Fruit fly (Drosophila melanogaster) whole organism, embryonic: Measurements from ENCODE around the gene CG12728.

Experiments
- Awh ChIP-seq: fragments of 200-800 bp; sonication (Bioruptor generic); IDR thresholded peaks from 2 replicates; pipeline ENCODE4, ENCODE4 v1.3.6; 2022; ENCODE audit warnings: missing biosample characterization, missing genetic modification characterization
- Bgb ChIP-seq: fragments of 200-800 bp; sonication (Bioruptor generic); IDR thresholded peaks from 2 replicates; pipeline ENCODE4 v1.3.6; 2022; ENCODE audit warnings: missing biosample characterization, missing genetic modification characterization; ENCODE audit not compliant: partially characterized antibody
- CG1024 ChIP-seq: fragments of 200-800 bp; sonication (Bioruptor generic); IDR thresholded peaks from 2 replicates; pipeline ENCODE4 v1.3.6; 2022; ENCODE audit warnings: missing biosample characterization, missing genetic modification characterization
- CG10274 ChIP-seq: fragments of 200-800 bp; sonication (Bioruptor generic); optimal IDR thresholded peaks from 3 replicates; lab custom pipeline; 2017; ENCODE audit warnings: missing biosample characterization, mild to moderate bottlenecking, missing genetic modification characterization
- CG10366 ChIP-seq: fragments of 200-800 bp; sonication (Bioruptor generic); IDR thresholded peaks from 2 replicates; pipeline ENCODE4 v1.3.6; 2022; ENCODE audit warnings: missing biosample characterization, missing genetic modification characterization
- CG10654 ChIP-seq: fragments of 200-800 bp; sonication (Bioruptor generic); optimal IDR thresholded peaks from 2 replicates; lab custom pipeline; 2016; ENCODE audit warnings: missing biosample characterization, missing genetic modification characterization
- CG11456 ChIP-seq: fragments of 200-800 bp; sonication (Bioruptor generic); IDR thresholded peaks from 3 replicates; pipeline ENCODE4 v1.3.6; 2022; ENCODE audit warnings: missing biosample characterization, missing genetic modification characterization
- CG12769 ChIP-seq: fragments of 200-800 bp; sonication (Bioruptor generic); optimal IDR thresholded peaks from 2 replicates; lab custom pipeline; 2019; ENCODE audit warnings: missing biosample characterization, mild to moderate bottlenecking, missing genetic modification characterization, moderate library complexity
- CG13287 ChIP-seq: fragments of 200-800 bp; sonication (Bioruptor generic); IDR thresholded peaks from 2 replicates; pipeline ENCODE4 v1.3.6; 2022; ENCODE audit warnings: missing biosample characterization, missing genetic modification characterization; ENCODE audit not compliant: partially characterized antibody
- CG13894 ChIP-seq: fragments of 200-800 bp; sonication (Bioruptor generic); optimal IDR thresholded peaks from 3 replicates; lab custom pipeline; 2018; ENCODE audit warnings: missing biosample characterization, mild to moderate bottlenecking, missing genetic modification characterization, moderate library complexity
- CG15601 ChIP-seq: fragments of 200-800 bp; sonication (Bioruptor generic); optimal IDR thresholded peaks from 3 replicates; lab custom pipeline; 2019; ENCODE audit warnings: missing biosample characterization, mild to moderate bottlenecking, missing genetic modification characterization, moderate library complexity
- CG17829 ChIP-seq: fragments of 200-800 bp; optimal IDR thresholded peaks from 2 replicates; lab custom pipeline; 2019; ENCODE audit warnings: missing biosample characterization, mild to moderate bottlenecking, missing genetic modification characterization, moderate library complexity
- CG18011 ChIP-seq: fragments of 200-800 bp; sonication (Bioruptor generic); optimal IDR thresholded peaks from 2 replicates; lab custom pipeline; 2017; ENCODE audit warnings: missing biosample characterization, missing genetic modification characterization, mild to moderate bottlenecking, moderate library complexity, missing genotype
- CG2120 ChIP-seq: fragments of 200-800 bp; sonication (Bioruptor generic); optimal IDR thresholded peaks from 3 replicates; lab custom pipeline; 2016; ENCODE audit warnings: missing biosample characterization, missing genetic modification characterization
- CG30431 ChIP-seq: fragments of 200-800 bp; sonication (Bioruptor generic); optimal IDR thresholded peaks from 2 replicates; lab custom pipeline; 2017; ENCODE audit warnings: missing biosample characterization, missing genetic modification characterization
- CG31441 ChIP-seq: fragments of 200-800 bp; sonication (Bioruptor generic); IDR thresholded peaks from 2 replicates; pipeline ENCODE4 v1.3.6; 2022; ENCODE audit warnings: missing biosample characterization, missing genetic modification characterization
- CG32767 ChIP-seq: fragments of 200-800 bp; sonication (Bioruptor generic); IDR thresholded peaks from 2 replicates; pipeline ENCODE4 v1.3.6; 2022; ENCODE audit warnings: missing biosample characterization, missing genetic modification characterization
- CG34422 ChIP-seq: fragments of 200-800 bp; sonication (Bioruptor generic); IDR thresholded peaks from 3 replicates; pipeline ENCODE4 v1.3.6; 2022; ENCODE audit warnings: missing biosample characterization, missing genetic modification characterization
- CG6272 ChIP-seq: fragments of 200-800 bp; sonication (Bioruptor generic); IDR thresholded peaks from 2 replicates; pipeline ENCODE4 v1.3.6; 2022; ENCODE audit warnings: missing biosample characterization, missing genetic modification characterization
- CG8290 ChIP-seq, 3 experiments: fragments of 200-800 bp; sonication (Bioruptor generic); optimal IDR thresholded peaks; 2 replicates each; lab custom pipeline; 2016 to 2019; ENCODE audit warnings: missing biosample characterization in 3 of 3, missing genetic modification characterization in 3 of 3, mild to moderate bottlenecking in 2 of 3, moderate library complexity in 1 of 3
- CG9215 ChIP-seq: fragments of 200-800 bp; sonication (Bioruptor generic); IDR thresholded peaks from 2 replicates; pipeline ENCODE4 v1.3.6; 2022; ENCODE audit warnings: missing biosample characterization, missing genetic modification characterization
- CTCF ChIP-seq: fragments of 200-800 bp; sonication (Bioruptor generic); optimal IDR thresholded peaks from 2 replicates; lab custom pipeline; 2017; ENCODE audit warnings: missing biosample characterization, mild to moderate bottlenecking, missing genetic modification characterization, moderate library complexity
- Drgx ChIP-seq: fragments of 200-800 bp; sonication (Bioruptor generic); IDR thresholded peaks from 2 replicates; pipeline ENCODE4 v1.3.6; 2022; ENCODE audit warnings: missing biosample characterization, missing genetic modification characterization
- Hand ChIP-seq: fragments of 200-800 bp; sonication (Bioruptor generic); optimal IDR thresholded peaks from 2 replicates; lab custom pipeline; 2017; ENCODE audit warnings: mild to moderate bottlenecking, missing biosample characterization, missing genetic modification reagents, missing genetic modification characterization
- Mad ChIP-seq: fragments of 200-800 bp; sonication (Bioruptor generic); optimal IDR thresholded peaks from 2 replicates; lab custom pipeline; 2016; ENCODE audit warnings: missing biosample characterization, missing genetic modification characterization
- Med ChIP-seq: fragments of 200-800 bp; sonication (Bioruptor generic); peaks from one replicate; lab custom pipeline; 2016; ENCODE audit warnings: missing biosample characterization, missing genetic modification characterization, mild to moderate bottlenecking, inconsistent platforms, moderate library complexity
- NC2β ChIP-seq: fragments of 200-800 bp; sonication (Bioruptor generic); optimal IDR thresholded peaks from 2 replicates; lab custom pipeline; 2016; ENCODE audit warnings: missing biosample characterization, missing genetic modification characterization
- Nf-YC ChIP-seq: fragments of 200-800 bp; optimal IDR thresholded peaks from 3 replicates; lab custom pipeline; 2019; ENCODE audit warnings: missing biosample characterization, mild to moderate bottlenecking, missing genetic modification characterization, moderate library complexity
- NfI ChIP-seq: fragments of 200-800 bp; sonication (Bioruptor generic); optimal IDR thresholded peaks from 3 replicates; lab custom pipeline; 2018; ENCODE audit warnings: missing biosample characterization, mild to moderate bottlenecking, missing genetic modification characterization, moderate library complexity
- Vsx1 ChIP-seq: fragments of 200-800 bp; sonication (Bioruptor generic); optimal IDR thresholded peaks from 2 replicates; lab custom pipeline; 2017; ENCODE audit warnings: missing biosample characterization, mild to moderate bottlenecking, missing genetic modification characterization, missing genetic modification reagents
- YL-1 ChIP-seq: fragments of 200-800 bp; sonication (Bioruptor generic); optimal IDR thresholded peaks from 3 replicates; lab custom pipeline; 2017; ENCODE audit warnings: missing biosample characterization, mild to moderate bottlenecking, missing genetic modification characterization
- ato ChIP-seq: fragments of 200-800 bp; sonication (Bioruptor generic); IDR thresholded peaks from 2 replicates; pipeline ENCODE4 v1.3.6; 2022; ENCODE audit warnings: missing biosample characterization, missing genetic modification characterization; ENCODE audit not compliant: partially characterized antibody
- cg ChIP-seq: fragments of 200-800 bp; sonication (Bioruptor generic); optimal IDR thresholded peaks from 3 replicates; lab custom pipeline; 2019; ENCODE audit warnings: missing biosample characterization, mild to moderate bottlenecking, missing genetic modification characterization, moderate library complexity
- da ChIP-seq: fragments of 200-800 bp; sonication (Bioruptor generic); optimal IDR thresholded peaks from 2 replicates; lab custom pipeline; 2016; ENCODE audit warnings: missing biosample characterization, missing genetic modification characterization
- dmrt99B ChIP-seq: fragments of 200-800 bp; sonication (Bioruptor generic); optimal IDR thresholded peaks from 2 replicates; lab custom pipeline; 2018; ENCODE audit warnings: missing biosample characterization, mild to moderate bottlenecking, missing genetic modification characterization, moderate library complexity
- ewg ChIP-seq: fragments of 200-800 bp; sonication (Bioruptor generic); optimal IDR thresholded peaks from 3 replicates; lab custom pipeline; 2017; ENCODE audit warnings: mild to moderate bottlenecking, missing biosample characterization, missing genetic modification reagents, missing genetic modification characterization
- eyg ChIP-seq: fragments of 200-800 bp; sonication (Bioruptor generic); optimal IDR thresholded peaks from 3 replicates; lab custom pipeline; 2016; ENCODE audit warnings: missing biosample characterization, missing genetic modification characterization
- gt ChIP-seq: fragments of 200-800 bp; sonication (Bioruptor generic); IDR thresholded peaks from 2 replicates; pipeline ENCODE4 v1.3.6; 2022; ENCODE audit warnings: missing biosample characterization, missing genetic modification characterization
- her ChIP-seq: fragments of 200-800 bp; sonication (Bioruptor generic); optimal IDR thresholded peaks from 2 replicates; lab custom pipeline; 2016; ENCODE audit warnings: missing biosample characterization, missing genetic modification characterization
- mam ChIP-seq: fragments of 200-800 bp; sonication (Bioruptor generic); optimal IDR thresholded peaks from 3 replicates; lab custom pipeline; 2016; ENCODE audit warnings: missing biosample characterization, missing genetic modification characterization
- nmo ChIP-seq: fragments of 200-800 bp; sonication (Bioruptor generic); optimal IDR thresholded peaks from 2 replicates; lab custom pipeline; 2018; ENCODE audit warnings: missing biosample characterization, mild to moderate bottlenecking, missing genetic modification characterization, moderate library complexity
- otp ChIP-seq: fragments of 200-800 bp; sonication (Bioruptor generic); IDR thresholded peaks from 3 replicates; pipeline ENCODE4, ENCODE4 v1.3.6; 2022; ENCODE audit warnings: missing biosample characterization, missing genetic modification characterization
- pho ChIP-seq: fragments of 200-800 bp; sonication (Bioruptor generic); optimal IDR thresholded peaks from 2 replicates; lab custom pipeline; 2016; ENCODE audit warnings: missing biosample characterization, missing genetic modification characterization
- pum ChIP-seq: fragments of 200-800 bp; sonication (Bioruptor generic); optimal IDR thresholded peaks from 2 replicates; lab custom pipeline; 2016; ENCODE audit warnings: missing biosample characterization, missing genetic modification characterization
- slou ChIP-seq: fragments of 200-800 bp; sonication (Bioruptor generic); optimal IDR thresholded peaks from 3 replicates; lab custom pipeline; 2016; ENCODE audit warnings: missing biosample characterization, missing genetic modification characterization
- tap ChIP-seq: fragments of 200-800 bp; optimal IDR thresholded peaks from 3 replicates; lab custom pipeline; 2019; ENCODE audit warnings: missing biosample characterization, mild to moderate bottlenecking, missing genetic modification characterization, moderate library complexity
- unpg ChIP-seq: fragments of 200-800 bp; sonication (Bioruptor generic); optimal IDR thresholded peaks from 3 replicates; lab custom pipeline; 2018; ENCODE audit warnings: missing biosample characterization, mild to moderate bottlenecking, missing genetic modification characterization, moderate library complexity
- usp ChIP-seq: fragments of >200 bp; optimal IDR thresholded peaks from 2 replicates; lab custom pipeline; 2017; ENCODE audit warnings: missing biosample characterization, missing genetic modification characterization
- wdn ChIP-seq: fragments of 200-800 bp; sonication (Bioruptor generic); IDR thresholded peaks from 2 replicates; pipeline ENCODE4 v1.3.6; 2022; ENCODE audit warnings: missing biosample characterization, missing genetic modification characterization
- zen2 ChIP-seq: fragments of 200-800 bp; sonication (Bioruptor generic); IDR thresholded peaks from 3 replicates; pipeline ENCODE4 v1.3.6; 2022; ENCODE audit warnings: missing biosample characterization, missing genetic modification characterization; ENCODE audit not compliant: partially characterized antibody

CG12728 gene

dm6 chrX:5901628-5902213, 40.7 kb upstream of the CG12728 start (continued):
- TF ChIP-seq otp (GFP tag; lab: Robert Waterston, UW), result 0 out of 3 replicates have a peak, but pooled peaks have one; percentile 5
- peak; percentile 13 for TF ChIP-seq eyg (GFP tag; lab: Kevin White, UChicago)
- TF ChIP-seq CG8290 (GFP tag; optimal IDR thresholded peaks at IDR 0.05; lab: Kevin White, UChicago), result no peak
- TF ChIP-seq CG8290 (tag; optimal IDR thresholded peaks at IDR 0.05; lab: Kevin White, UChicago), result peak in 1 of 2 experiments; percentile 37
- TF ChIP-seq CG10654, result no peak
- no peak for TF ChIP-seq NfI (GFP tag; lab: Kevin White, UChicago)
- TF ChIP-seq CG1024 (GFP tag; lab: Robert Waterston, UW), result no peak
- TF ChIP-seq nmo, result no peak
- TF ChIP-seq CG10274 (GFP tag; lab: Kevin White, UChicago), result no peak
- TF ChIP-seq cg (GFP tag; lab: Kevin White, UChicago), result peak; percentile 90
- peak; percentile 31 for TF ChIP-seq dmrt99B (tag; lab: Kevin White, UChicago)
- peak; percentile 19 for TF ChIP-seq mam (GFP tag; lab: Kevin White, UChicago)
- peak; percentile 60 for TF ChIP-seq CG32767
- peak; percentile 50 for TF ChIP-seq ewg
- no peak for TF ChIP-seq Hand (GFP tag; lab: Kevin White, UChicago)
- TF ChIP-seq slou (GFP tag; lab: Kevin White, UChicago), result no peak
- peak; percentile 68; the same call in 1 of the 3 replicates for TF ChIP-seq CG11456
- TF ChIP-seq pum (GFP tag; lab: Kevin White, UChicago), result no peak
- peak; percentile 49 for TF ChIP-seq NC2β (GFP tag; lab: Kevin White, UChicago)
- no peak for TF ChIP-seq CG10366 (GFP tag; lab: Robert Waterston, UW)
- peak; percentile 58 for TF ChIP-seq her (GFP tag; lab: Kevin White, UChicago)
- TF ChIP-seq CG17829 (tag; lab: Kevin White, UChicago), result peak; percentile 37
- TF ChIP-seq da (GFP tag; lab: Kevin White, UChicago), result peak; percentile 5
- peak; percentile 9; the same call in 1 of the 2 replicates for TF ChIP-seq wdn (GFP tag; lab: Robert Waterston, UW)
- TF ChIP-seq Awh (GFP tag; lab: Robert Waterston, UW), result no peak
- peak; percentile 77 for TF ChIP-seq Med (GFP tag; lab: Kevin White, UChicago)
- 0 out of 2 replicates have a peak, but pooled peaks have one; percentile 15 for TF ChIP-seq CG6272 (GFP tag; lab: Robert Waterston, UW)
- TF ChIP-seq YL-1 (GFP tag; lab: Kevin White, UChicago), result peak; percentile 35
- peak; percentile 43 for TF ChIP-seq CG13894 (tag; lab: Kevin White, UChicago)
- no peak for TF ChIP-seq CTCF (GFP tag; lab: Kevin White, UChicago)
- TF ChIP-seq CG30431, result no peak
- TF ChIP-seq CG18011 (GFP tag; lab: Kevin White, UChicago), result no peak
- TF ChIP-seq CG13287 (GFP tag; lab: Robert Waterston, UW), result no peak; the same call in 1 of the 2 replicates
- TF ChIP-seq pho (GFP tag; lab: Kevin White, UChicago), result no peak
- peak; percentile 34; the same call in 1 of the 2 replicates for TF ChIP-seq CG9215
- TF ChIP-seq CG2120 (GFP tag; lab: Kevin White, UChicago), result peak; percentile 12
- TF ChIP-seq ato (GFP tag; lab: Robert Waterston, UW), result 0 out of 2 replicates have a peak, but pooled peaks have one; percentile 20
- no peak for TF ChIP-seq CG31441 (GFP tag; lab: Robert Waterston, UW)
- 0 out of 2 replicates have a peak, but pooled peaks have one; percentile 38 for TF ChIP-seq Drgx (GFP tag; lab: Robert Waterston, UW)
- no peak for TF ChIP-seq gt
- peak; percentile 65 for TF ChIP-seq CG12769 (tag; lab: Kevin White, UChicago)
- TF ChIP-seq usp (GFP tag; lab: Kevin White, UChicago), result no peak
- TF ChIP-seq CG15601 (tag; lab: Kevin White, UChicago), result peak; percentile 99
- peak; percentile 40 for TF ChIP-seq Mad
- no peak for TF ChIP-seq zen2 (GFP tag; lab: Robert Waterston, UW)
- TF ChIP-seq Vsx1 (GFP tag; lab: Kevin White, UChicago), result peak; percentile 29
- no peak for TF ChIP-seq unpg (GFP tag; lab: Kevin White, UChicago)
- peak; percentile 11 for TF ChIP-seq tap (tag; lab: Kevin White, UChicago)
- TF ChIP-seq Bgb (GFP tag; lab: Robert Waterston, UW), result peak; percentile 45; the same call in 1 of the 2 replicates
- peak; percentile 71; the same call in 2 of the 3 replicates for TF ChIP-seq CG34422 (GFP tag; lab: Robert Waterston, UW)
- peak; percentile 45 for TF ChIP-seq Nf-YC (tag; lab: Kevin White, UChicago)
